Fruit fly (Drosophila melanogaster): ENCODE measurements around the gene lz.

lz gene

dm6 chrX:9286386-9286785 lies 1.9 kb downstream of the lz start (continued):
- TF ChIP-seq CG14965 (GFP tag; optimal IDR thresholded peaks at IDR 0.05; ENCODE audit: borderline replicate concordance), result peak; percentile 31
- no peak for TF ChIP-seq gce (GFP tag; IDR thresholded peaks at IDR 0.05)
- TF ChIP-seq Mrtf (GFP tag; IDR thresholded peaks at IDR 0.05), result no peak
- TF ChIP-seq sim (GFP tag; IDR thresholded peaks at IDR 0.05), result no peak
- peak; percentile 87 for TF ChIP-seq CTCF (GFP tag; optimal IDR thresholded peaks at IDR 0.05)
- no peak for TF ChIP-seq HLH4C (GFP tag; IDR thresholded peaks at IDR 0.05; ENCODE audit: partially characterized antibody)

- TF ChIP-seq psq (GFP tag; optimal IDR thresholded peaks at IDR 0.05), result no peak
- no peak for TF ChIP-seq CG3847 (GFP tag; IDR thresholded peaks at IDR 0.05)
- TF ChIP-seq CG8281 (tag; optimal IDR thresholded peaks at IDR 0.05), result peak; percentile 98
- TF ChIP-seq lov (optimal IDR thresholded peaks at IDR 0.05), result no peak
- TF ChIP-seq lov (GFP tag; IDR thresholded peaks at IDR 0.05), result no peak
- no peak for TF ChIP-seq bbx (GFP tag; IDR thresholded peaks at IDR 0.05; ENCODE audit: partially characterized antibody)
Measured at dm6 chrX:9291270-9291669, 6.8 kb downstream of the lz start.

- TF ChIP-seq CG15514 (GFP tag; optimal IDR thresholded peaks at IDR 0.05) (no peak), CG11723 (GFP tag; optimal IDR thresholded peaks at IDR 0.05) (no peak), fu2 (GFP tag; optimal IDR thresholded peaks at IDR 0.05) (no peak), CG13775 (GFP tag; optimal IDR thresholded peaks at IDR 0.05) (peak; percentile 1), CG8478 (optimal IDR thresholded peaks at IDR 0.05) (no peak), Sox100B (GFP tag; optimal IDR thresholded peaks at IDR 0.05) (no peak), da (GFP tag; optimal IDR thresholded peaks at IDR 0.05) (no peak), lov (optimal IDR thresholded peaks at IDR 0.05) (no peak), lov (GFP tag; IDR thresholded peaks at IDR 0.05) (no peak), CG4820 (GFP tag; optimal IDR thresholded peaks at IDR 0.05) (peak; percentile 2), ash1 (GFP tag; optimal IDR thresholded peaks at IDR 0.05) (no peak), CoRest (tag; optimal IDR thresholded peaks at IDR 0.05) (peak; percentile 0), Ets97D (GFP tag; optimal IDR thresholded peaks at IDR 0.05) (no peak), Scr (GFP tag; IDR thresholded peaks at IDR 0.05; ENCODE audit: partially characterized antibody) (no peak), Dp (GFP tag; optimal IDR thresholded peaks at IDR 0.05) (no peak), Fer1 (GFP tag; optimal IDR thresholded peaks at IDR 0.05) (no peak), ssp (GFP tag; IDR thresholded peaks at IDR 0.05) (0 out of 2 replicates have a peak, but pooled peaks have one; percentile 23), Jarid2 (GFP tag; optimal IDR thresholded peaks at IDR 0.05) (no peak), CG1602 (GFP tag; optimal IDR thresholded peaks at IDR 0.05) (peak; percentile 14), vvl (GFP tag; IDR thresholded peaks at IDR 0.05) (peak; percentile 72), bigmax (GFP tag; optimal IDR thresholded peaks at IDR 0.05) (no peak), CG16815 (GFP tag; optimal IDR thresholded peaks at IDR 0.05) (peak; percentile 19), nmo (GFP tag; optimal IDR thresholded peaks at IDR 0.05) (peak; percentile 40), tna (GFP tag; IDR thresholded peaks at IDR 0.05; ENCODE audit: partially characterized antibody) (no peak), CG5953 (GFP tag; IDR thresholded peaks at IDR 0.05) (no peak), CG4360 (GFP tag; IDR thresholded peaks at IDR 0.05) (no peak), Atf6 (GFP tag; IDR thresholded peaks at IDR 0.05) (no peak), YL-1 (GFP tag; optimal IDR thresholded peaks at IDR 0.05) (no peak), D19A (tag; optimal IDR thresholded peaks at IDR 0.05) (peak; percentile 11), CG14710 (tag; optimal IDR thresholded peaks at IDR 0.05) (peak; percentile 35), Xbp1 (GFP tag; optimal IDR thresholded peaks at IDR 0.05) (peak; percentile 7), Ravus (GFP tag; IDR thresholded peaks at IDR 0.05) (no peak), pnt (GFP tag; optimal IDR thresholded peaks at IDR 0.05) (peak; percentile 11), CG31365 (tag; optimal IDR thresholded peaks at IDR 0.05) (no peak), Hand (GFP tag; optimal IDR thresholded peaks at IDR 0.05) (no peak), tin (GFP tag; optimal IDR thresholded peaks at IDR 0.05) (peak; percentile 3), CG31388 (GFP tag; optimal IDR thresholded peaks at IDR 0.05) (no peak), CG17359 (tag; optimal IDR thresholded peaks at IDR 0.05) (no peak), B-H2 (GFP tag; optimal IDR thresholded peaks at IDR 0.05) (no peak), Dad (GFP tag; optimal IDR thresholded peaks at IDR 0.05) (no peak)
Measured at dm6 chrX:9295518-9295917, 11.1 kb downstream of the lz start.

Measured in whole organism, embryonic.